Fruit fly (Drosophila melanogaster): Measurements from ENCODE around the gene Cyp9f3.

Gene Cyp9f3

dm6 chr3R:12405134-12405533 lies 6.4 kb upstream of the Cyp9f3 start:
- TF ChIP-seq toe (GFP tag; optimal IDR thresholded peaks at IDR 0.05) (no peak), kay (GFP tag; ENCODE audit: borderline replicate concordance) (peak; percentile 77)

dm6 chr3R:12402935-12403334 lies 4.2 kb upstream of the Cyp9f3 start:
- TF ChIP-seq CG5204 (GFP tag; optimal IDR thresholded peaks at IDR 0.05) (peak; percentile 96), pad (GFP tag; optimal IDR thresholded peaks at IDR 0.05) (peak; percentile 87), CG11617 (GFP tag; optimal IDR thresholded peaks at IDR 0.05) (peak; percentile 97), Crg-1 (GFP tag; optimal IDR thresholded peaks at IDR 0.05) (peak; percentile 85), CG7101 (tag; optimal IDR thresholded peaks at IDR 0.05) (peak; percentile 99), CG12768 (GFP tag; optimal IDR thresholded peaks at IDR 0.05) (peak; percentile 98), cic (GFP tag; optimal IDR thresholded peaks at IDR 0.05) (peak; percentile 88), tj (GFP tag; optimal IDR thresholded peaks at IDR 0.05) (peak; percentile 79), bab1 (GFP tag; optimal IDR thresholded peaks at IDR 0.05) (peak; percentile 98), Clk (GFP tag; optimal IDR thresholded peaks at IDR 0.05) (peak; percentile 95), ovo (GFP tag; optimal IDR thresholded peaks at IDR 0.05) (peak; percentile 86), CG1620 (GFP tag; optimal IDR thresholded peaks at IDR 0.05) (peak; percentile 86), kay (GFP tag; ENCODE audit: borderline replicate concordance) (peak; percentile 99), Hr96 (GFP tag; optimal IDR thresholded peaks at IDR 0.05) (peak; percentile 96), cnc (optimal IDR thresholded peaks at IDR 0.05) (no peak), CG14711 (tag; optimal IDR thresholded peaks at IDR 0.05) (peak; percentile 96), toe (GFP tag; optimal IDR thresholded peaks at IDR 0.05) (peak; percentile 96), CG33017 (tag; optimal IDR thresholded peaks at IDR 0.05) (peak; percentile 99), Mnt (GFP tag; optimal IDR thresholded peaks at IDR 0.05) (peak; percentile 91), CG7045 (GFP tag; optimal IDR thresholded peaks at IDR 0.05) (peak; percentile 100)

- TF ChIP-seq toe (GFP tag; optimal IDR thresholded peaks at IDR 0.05): no peak
- TF ChIP-seq Clk (GFP tag; optimal IDR thresholded peaks at IDR 0.05): no peak
- peak; percentile 15 for TF ChIP-seq CG7101 (tag; optimal IDR thresholded peaks at IDR 0.05)
- TF ChIP-seq bab1 (GFP tag; optimal IDR thresholded peaks at IDR 0.05): peak; percentile 10
- peak; percentile 44 for TF ChIP-seq CG12768 (GFP tag; optimal IDR thresholded peaks at IDR 0.05)
- TF ChIP-seq CG11617 (GFP tag; optimal IDR thresholded peaks at IDR 0.05): peak; percentile 26
- TF ChIP-seq Crg-1 (GFP tag; optimal IDR thresholded peaks at IDR 0.05): no peak
- TF ChIP-seq Mnt (GFP tag; optimal IDR thresholded peaks at IDR 0.05): peak; percentile 32
- TF ChIP-seq CG14711 (tag; optimal IDR thresholded peaks at IDR 0.05): peak; percentile 5
- TF ChIP-seq kay (GFP tag; ENCODE audit: borderline replicate concordance): no peak
- peak; percentile 30 for TF ChIP-seq cic (GFP tag; optimal IDR thresholded peaks at IDR 0.05)
- TF ChIP-seq CG5204 (GFP tag; optimal IDR thresholded peaks at IDR 0.05): no peak
- peak; percentile 6 for TF ChIP-seq CG33017 (tag; optimal IDR thresholded peaks at IDR 0.05)
- peak; percentile 46 for TF ChIP-seq CG7045 (GFP tag; optimal IDR thresholded peaks at IDR 0.05)
Observed at dm6 chr3R:12401672-12402296, 3.1 kb upstream of the Cyp9f3 start, which contains the start of gene DNAlig3. DNAlig3 (minus strand) TSS chr3R:12401839.

dm6 chr3R:12398054-12398453 lies 675 bp downstream of the Cyp9f3 start:
- TF ChIP-seq tj (GFP tag; optimal IDR thresholded peaks at IDR 0.05): no peak
- TF ChIP-seq CG7045 (GFP tag; optimal IDR thresholded peaks at IDR 0.05): peak; percentile 49
- no peak for TF ChIP-seq Crg-1 (GFP tag; optimal IDR thresholded peaks at IDR 0.05)
- no peak for TF ChIP-seq pad (GFP tag; optimal IDR thresholded peaks at IDR 0.05)
- TF ChIP-seq CG33017 (tag; optimal IDR thresholded peaks at IDR 0.05): no peak
- TF ChIP-seq CG7101 (tag; optimal IDR thresholded peaks at IDR 0.05): no peak
- TF ChIP-seq kay (GFP tag; ENCODE audit: borderline replicate concordance): peak; percentile 88
- no peak for TF ChIP-seq cnc (optimal IDR thresholded peaks at IDR 0.05)
- TF ChIP-seq ovo (GFP tag; optimal IDR thresholded peaks at IDR 0.05): no peak
- no peak for TF ChIP-seq bab1 (GFP tag; optimal IDR thresholded peaks at IDR 0.05)
- TF ChIP-seq CG12768 (GFP tag; optimal IDR thresholded peaks at IDR 0.05): no peak
- TF ChIP-seq CG1620 (GFP tag; optimal IDR thresholded peaks at IDR 0.05): no peak
- no peak for TF ChIP-seq Hr96 (GFP tag; optimal IDR thresholded peaks at IDR 0.05)
- no peak for TF ChIP-seq CG5204 (GFP tag; optimal IDR thresholded peaks at IDR 0.05)
- peak; percentile 7 for TF ChIP-seq CG14711 (tag; optimal IDR thresholded peaks at IDR 0.05)
- TF ChIP-seq toe (GFP tag; optimal IDR thresholded peaks at IDR 0.05): no peak

dm6 chr3R:12395880-12396279 lies 2.8 kb downstream of the Cyp9f3 start, which contains the start of the genes CG10096 and CG10097:
CG10096 (minus strand) TSS chr3R:12395980.
CG10097 (minus strand) TSS chr3R:12395980.
- TF ChIP-seq toe (GFP tag; optimal IDR thresholded peaks at IDR 0.05) (no peak), kay (GFP tag; ENCODE audit: borderline replicate concordance) (peak; percentile 75)

dm6 chr3R:12386965-12387364 lies 11.8 kb downstream of the Cyp9f3 start, which contains the start of gene CG33098:
CG33098 (plus strand) TSS chr3R:12387188.
- TF ChIP-seq CG12768 (GFP tag; optimal IDR thresholded peaks at IDR 0.05) (no peak), pad (GFP tag; optimal IDR thresholded peaks at IDR 0.05) (no peak), Clk (GFP tag; optimal IDR thresholded peaks at IDR 0.05) (no peak)

- TF ChIP-seq CG14711 (tag; optimal IDR thresholded peaks at IDR 0.05) (no peak), ovo (GFP tag; optimal IDR thresholded peaks at IDR 0.05) (no peak), pad (GFP tag; optimal IDR thresholded peaks at IDR 0.05) (no peak), Clk (GFP tag; optimal IDR thresholded peaks at IDR 0.05) (no peak), Mnt (GFP tag; optimal IDR thresholded peaks at IDR 0.05) (no peak), cic (GFP tag; optimal IDR thresholded peaks at IDR 0.05) (no peak), bab1 (GFP tag; optimal IDR thresholded peaks at IDR 0.05) (no peak), CG5204 (GFP tag; optimal IDR thresholded peaks at IDR 0.05) (no peak), tj (GFP tag; optimal IDR thresholded peaks at IDR 0.05) (no peak), cnc (optimal IDR thresholded peaks at IDR 0.05) (no peak), Crg-1 (GFP tag; optimal IDR thresholded peaks at IDR 0.05) (no peak), toe (GFP tag; optimal IDR thresholded peaks at IDR 0.05) (no peak), CG11617 (GFP tag; optimal IDR thresholded peaks at IDR 0.05) (no peak), CG7101 (tag; optimal IDR thresholded peaks at IDR 0.05) (no peak), CG12768 (GFP tag; optimal IDR thresholded peaks at IDR 0.05) (no peak), CG1620 (GFP tag; optimal IDR thresholded peaks at IDR 0.05) (no peak), CG7045 (GFP tag; optimal IDR thresholded peaks at IDR 0.05) (no peak), CG33017 (tag; optimal IDR thresholded peaks at IDR 0.05) (no peak), Hr96 (GFP tag; optimal IDR thresholded peaks at IDR 0.05) (no peak), kay (GFP tag; ENCODE audit: borderline replicate concordance) (no peak)
Observed at dm6 chr3R:12385949-12386348, 12.8 kb downstream of the Cyp9f3 start, which contains the start of gene Sol1. Sol1 (plus strand) TSS chr3R:12386249.
